Worm (Caenorhabditis elegans): ENCODE results near the gene F43C11.7.

Gene F43C11.7

ce11 chrII:2372090-2372489 is 36.4 kb downstream of the F43C11.7 start, which contains the start of gene F16G10.3:
Gene F16G10.3 (plus strand): TSS chrII:2372390.
- TF ChIP-seq ztf-4 (tag; optimal IDR thresholded peaks at IDR 0.05) (no peak), hpl-2 (GFP tag; optimal IDR thresholded peaks at IDR 0.05) (no peak), elt-3 (tag; optimal IDR thresholded peaks at IDR 0.05) (no peak), efl-1 (optimal IDR thresholded peaks at IDR 0.05) (no peak), efl-1 (GFP tag; optimal IDR thresholded peaks at IDR 0.05 in 1 of 2) (peak in 1 of 2 experiments; percentile 27)

ce11 chrII:2374973-2375372 is 39.3 kb downstream of the F43C11.7 start, which contains the start of gene F16G10.2:
Gene F16G10.2 (plus strand): TSS chrII:2375273.
- no peak for TF ChIP-seq ceh-8 (GFP tag; optimal IDR thresholded peaks at IDR 0.05)
- no peak for TF ChIP-seq ztf-11 (tag; optimal IDR thresholded peaks at IDR 0.05)
- no peak for TF ChIP-seq jun-1 (tag; optimal IDR thresholded peaks at IDR 0.05)
- no peak for TF ChIP-seq C34B4.2 (tag; optimal IDR thresholded peaks at IDR 0.05)
- TF ChIP-seq zag-1 (tag; optimal IDR thresholded peaks at IDR 0.05) = no peak
- no peak for TF ChIP-seq fkh-4 (tag; optimal IDR thresholded peaks at IDR 0.05; ENCODE audit: borderline replicate concordance)
- no peak for TF ChIP-seq ces-1 (GFP tag; optimal IDR thresholded peaks at IDR 0.05)
- TF ChIP-seq lin-14 (GFP tag; optimal IDR thresholded peaks at IDR 0.05) = no peak

- no peak for TF ChIP-seq unc-30 (tag; optimal IDR thresholded peaks at IDR 0.05)
Measured at ce11 chrII:2377751-2378150, 42.1 kb downstream of the F43C11.7 start, which contains the start of gene F16G10.6. Gene F16G10.6 (minus strand): TSS chrII:2377851.

DNA sequence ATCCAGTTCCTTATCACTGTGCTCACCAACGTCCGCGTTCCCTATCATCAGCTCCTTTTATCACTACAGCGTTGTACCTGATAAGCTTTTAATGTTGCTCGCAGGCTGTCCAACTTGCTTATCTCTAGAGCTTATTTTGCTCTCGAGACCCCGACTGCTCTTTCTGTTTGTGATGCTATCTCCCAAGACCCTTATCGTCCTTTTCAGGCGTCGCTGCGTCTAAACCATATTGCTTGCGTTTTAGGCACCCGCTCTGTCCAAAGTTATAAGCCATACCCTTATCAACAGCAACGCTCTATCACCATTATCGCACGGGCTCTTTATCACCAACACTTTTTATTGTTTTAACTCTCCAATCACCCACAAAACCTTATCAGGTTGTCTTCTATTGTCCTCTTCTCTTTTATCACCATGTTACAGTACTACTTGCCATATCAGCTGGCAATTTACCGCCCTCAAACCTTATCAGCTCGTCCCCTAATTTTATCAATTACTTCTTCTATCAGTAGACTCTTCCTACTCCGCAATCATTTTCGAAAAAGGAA is 42.8 kb downstream of the F43C11.7 start:
- TF ChIP-seq efl-1 (optimal IDR thresholded peaks at IDR 0.05) = no peak
- TF ChIP-seq efl-1 (GFP tag; optimal IDR thresholded peaks at IDR 0.05 in 1 of 2) = peak in 1 of 2 experiments; percentile 80
- peak; percentile 90 for TF ChIP-seq pax-3 (tag; optimal IDR thresholded peaks at IDR 0.05)
- no peak for TF ChIP-seq lin-15B (tag; optimal IDR thresholded peaks at IDR 0.05)
- TF ChIP-seq irx-1 (tag; optimal IDR thresholded peaks at IDR 0.05) = no peak
- TF ChIP-seq sox-4 (tag; optimal IDR thresholded peaks at IDR 0.05) = no peak
- TF ChIP-seq hpl-2 (GFP tag; optimal IDR thresholded peaks at IDR 0.05) = peak; percentile 34
- TF ChIP-seq elt-2 (tag; optimal IDR thresholded peaks at IDR 0.05) = peak; percentile 100
- peak; percentile 94 for TF ChIP-seq egl-13 (tag; optimal IDR thresholded peaks at IDR 0.05)
- TF ChIP-seq mef-2 (tag; optimal IDR thresholded peaks at IDR 0.05) = no peak
- TF ChIP-seq lin-14 (GFP tag; optimal IDR thresholded peaks at IDR 0.05) = peak; percentile 33
- peak; percentile 58 for TF ChIP-seq nhr-20 (tag; optimal IDR thresholded peaks at IDR 0.05)
- no peak for TF ChIP-seq nhr-12 (tag; optimal IDR thresholded peaks at IDR 0.05)
- peak; percentile 92 for TF ChIP-seq jun-1 (tag; optimal IDR thresholded peaks at IDR 0.05)
- TF ChIP-seq lsy-2 (tag; optimal IDR thresholded peaks at IDR 0.05) = peak; percentile 46 to 85
- TF ChIP-seq dpl-1 (GFP tag; optimal IDR thresholded peaks at IDR 0.05) = no peak
- TF ChIP-seq ets-5 (GFP tag; IDR thresholded peaks at IDR 0.05) = no peak
- no peak for TF ChIP-seq nhr-237 (tag; optimal IDR thresholded peaks at IDR 0.05)
- TF ChIP-seq egl-27 (tag; optimal IDR thresholded peaks at IDR 0.05) = peak in 1 of 2 experiments; percentile 69
- TF ChIP-seq nhr-19 (GFP tag; conservative IDR thresholded peaks at IDR 0.05) = peak; percentile 19; the same call in 1 of the 2 replicates
- TF ChIP-seq pqm-1 (tag; optimal IDR thresholded peaks at IDR 0.05) = peak; percentile 96
- peak; percentile 59 for TF ChIP-seq nhr-90 (tag; optimal IDR thresholded peaks at IDR 0.05; ENCODE audit: poor library complexity)
- TF ChIP-seq tbx-2 (tag; optimal IDR thresholded peaks at IDR 0.05) = peak; percentile 19
- peak in 1 of 2 experiments; percentile 60 for TF ChIP-seq lin-35 (GFP tag; optimal IDR thresholded peaks at IDR 0.05)
- no peak for TF ChIP-seq zag-1 (tag; optimal IDR thresholded peaks at IDR 0.05)
- TF ChIP-seq mdl-1 (tag; optimal IDR thresholded peaks at IDR 0.05) = peak in 1 of 2 experiments; percentile 8
- TF ChIP-seq hlh-17 (GFP tag; optimal IDR thresholded peaks at IDR 0.05; ENCODE audit: borderline replicate concordance) = no peak
- TF ChIP-seq ceh-82 (tag; optimal IDR thresholded peaks at IDR 0.05) = no peak
- peak; percentile 60 for TF ChIP-seq tlp-1 (tag; optimal IDR thresholded peaks at IDR 0.05)
- TF ChIP-seq nhr-71 (tag; optimal IDR thresholded peaks at IDR 0.05) = peak; percentile 65
- TF ChIP-seq C16A3.4 (tag; optimal IDR thresholded peaks at IDR 0.05) = no peak
